Worm (Caenorhabditis elegans) whole organism, late embryonic: ENCODE data around the gene K03D3.2.
A peak's percentile ranks its signal among the peaks of the same experiment; 100 is the strongest.
"Not testable (repeated sequence)": the region's sequence is repeated elsewhere in the genome, so short reads cannot be mapped to it uniquely, and the experiment has no call there.

Source experiments
- ama-1 ChIP-seq: fragments of 150-350 bp; optimal IDR thresholded peaks from 2 replicates; lab custom pipeline; 2014
- ceh-2 ChIP-seq: sonication (generic microtip); optimal IDR thresholded peaks from 2 replicates; lab custom pipeline; 2016; ENCODE audit warnings: missing genotype, missing genetic modification characterization, missing compliant biosample characterization
- ceh-30 ChIP-seq: fragments of 150-350 bp; optimal IDR thresholded peaks from 2 replicates; lab custom pipeline; 2014; ENCODE audit warnings: missing biosample characterization, missing genetic modification characterization
- ceh-34 ChIP-seq: sonication (generic microtip); optimal IDR thresholded peaks from 2 replicates; lab custom pipeline; 2016; ENCODE audit warnings: mild to moderate bottlenecking, missing genetic modification characterization, missing compliant biosample characterization
- ceh-45 ChIP-seq: fragments of 200-800 bp; sonication (Bioruptor generic); IDR thresholded peaks from 2 replicates; pipeline ENCODE4 v1.3.6; 2022; ENCODE audit warnings: missing genetic modification reagents, missing genetic modification characterization, missing compliant biosample characterization
- ceh-48 ChIP-seq: sonication (generic microtip); optimal IDR thresholded peaks from 2 replicates; lab custom pipeline; 2016; ENCODE audit warnings: missing genetic modification characterization, inconsistent platforms, missing compliant biosample characterization
- ceh-6 ChIP-seq: fragments of 200-800 bp; sonication (Bioruptor generic); optimal IDR thresholded peaks from 2 replicates; lab custom pipeline; 2018; ENCODE audit warnings: mild to moderate bottlenecking, missing genetic modification characterization, missing compliant biosample characterization
- che-1 ChIP-seq: sonication (generic microtip); optimal IDR thresholded peaks from 2 replicates; lab custom pipeline; 2016; ENCODE audit warnings: mild to moderate bottlenecking, missing genetic modification characterization, missing compliant biosample characterization
- dmd-4 ChIP-seq: sonication (generic microtip); optimal IDR thresholded peaks from 2 replicates; lab custom pipeline; 2016; ENCODE audit warnings: borderline replicate concordance, missing genetic modification characterization, missing compliant biosample characterization
- dve-1 ChIP-seq: sonication (generic microtip); optimal IDR thresholded peaks from 2 replicates; lab custom pipeline; 2017; ENCODE audit warnings: antibody characterized with exemption, mild to moderate bottlenecking, missing genetic modification characterization, missing compliant biosample characterization
- elt-2 ChIP-seq: sonication (generic microtip); optimal IDR thresholded peaks from 2 replicates; lab custom pipeline; 2016; ENCODE audit warnings: missing genetic modification reagents, missing genetic modification characterization, missing compliant biosample characterization
- elt-4 ChIP-seq: sonication (generic microtip); optimal IDR thresholded peaks from 2 replicates; lab custom pipeline; 2016; ENCODE audit warnings: missing genetic modification characterization, missing compliant biosample characterization
- eyg-1 ChIP-seq: sonication (generic microtip); optimal IDR thresholded peaks from 2 replicates; lab custom pipeline; 2016; ENCODE audit warnings: missing genotype, missing genetic modification characterization, missing compliant biosample characterization
- fkh-10 ChIP-seq: fragments of 150-350 bp; optimal IDR thresholded peaks from 2 replicates; lab custom pipeline; 2014; ENCODE audit warnings: missing biosample characterization, missing genetic modification reagents, missing genetic modification characterization
- fkh-6 ChIP-seq: sonication (generic microtip); optimal IDR thresholded peaks from 2 replicates; lab custom pipeline; 2016; ENCODE audit warnings: missing genetic modification characterization, missing compliant biosample characterization
- hlh-30 ChIP-seq: sonication (generic microtip); optimal IDR thresholded peaks from 2 replicates; lab custom pipeline; 2017; ENCODE audit warnings: antibody characterized with exemption, missing genetic modification characterization, missing compliant biosample characterization; ENCODE audit not compliant: insufficient read depth
- madf-2 ChIP-seq: sonication (generic microtip); optimal IDR thresholded peaks from 2 replicates; lab custom pipeline; 2017; ENCODE audit warnings: missing genetic modification characterization, missing compliant biosample characterization
- nfya-1 ChIP-seq: sonication (generic microtip); optimal IDR thresholded peaks from 2 replicates; lab custom pipeline; 2017; ENCODE audit warnings: missing genetic modification characterization, mild to moderate bottlenecking, missing compliant biosample characterization, antibody characterized with exemption, moderate library complexity
- nhr-11 ChIP-seq: fragments of 150-350 bp; optimal IDR thresholded peaks from 2 replicates; lab custom pipeline; 2014; ENCODE audit warnings: missing biosample characterization, missing genetic modification characterization
- nhr-232 ChIP-seq: sonication (generic microtip); optimal IDR thresholded peaks from 2 replicates; lab custom pipeline; 2016; ENCODE audit warnings: missing genetic modification characterization, missing compliant biosample characterization
- pag-3 ChIP-seq: sonication (generic microtip); optimal IDR thresholded peaks from 2 replicates; lab custom pipeline; 2016; ENCODE audit warnings: missing compliant biosample characterization, missing genetic modification characterization, borderline replicate concordance
- pax-1 ChIP-seq: fragments of 150-350 bp; optimal IDR thresholded peaks from 2 replicates; lab custom pipeline; 2014; ENCODE audit warnings: missing biosample characterization, missing genetic modification characterization
- pqm-1 ChIP-seq: sonication (generic microtip); optimal IDR thresholded peaks from 2 replicates; lab custom pipeline; 2016; ENCODE audit warnings: missing genetic modification characterization, missing compliant biosample characterization
- ref-2 ChIP-seq: sonication (generic microtip); optimal IDR thresholded peaks from 2 replicates; lab custom pipeline; 2016; ENCODE audit warnings: missing genetic modification characterization, missing compliant biosample characterization
- rnt-1 ChIP-seq: sonication (generic microtip); optimal IDR thresholded peaks from 2 replicates; lab custom pipeline; 2016; ENCODE audit warnings: missing genetic modification characterization, missing compliant biosample characterization
- sdc-2 ChIP-seq: sonication (generic microtip); optimal IDR thresholded peaks from 2 replicates; lab custom pipeline; 2016; ENCODE audit warnings: missing genotype, missing genetic modification characterization, missing compliant biosample characterization
- syd-9 ChIP-seq: sonication (generic microtip); optimal IDR thresholded peaks from 2 replicates; lab custom pipeline; 2016; ENCODE audit warnings: mild to moderate bottlenecking, missing genetic modification characterization, moderate library complexity, missing compliant biosample characterization
- tbx-2 ChIP-seq: sonication (generic microtip); optimal IDR thresholded peaks from 2 replicates; lab custom pipeline; 2016; ENCODE audit warnings: missing genetic modification characterization, missing compliant biosample characterization
- unc-55 ChIP-seq: sonication (generic microtip); optimal IDR thresholded peaks from 2 replicates; lab custom pipeline; 2017; ENCODE audit warnings: missing biosample characterization, missing genetic modification reagents, missing genetic modification characterization

The K03D3.2 gene

DNA sequence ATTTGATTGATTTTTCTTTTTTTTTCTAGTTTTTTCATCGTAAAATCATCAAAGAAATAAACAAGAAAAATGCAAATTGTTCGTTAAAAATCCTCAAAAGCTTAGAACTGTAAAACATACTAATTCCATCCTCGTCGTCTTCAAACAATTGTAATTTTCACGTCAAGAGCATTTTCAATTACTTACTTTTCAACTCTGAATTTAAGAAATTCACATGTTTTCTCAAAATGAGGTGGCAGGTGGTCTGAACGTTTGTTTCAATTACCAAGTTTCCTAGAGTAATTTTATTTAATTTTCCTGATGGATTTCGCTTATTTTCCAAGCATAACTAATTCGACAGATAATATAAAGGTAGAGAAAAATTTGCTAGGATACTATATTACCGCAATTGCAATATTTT is 5.0 kb downstream of the K03D3.2 start, which contains the start of gene srz-104:
srz-104 (plus strand) TSS at position 301 of the 400 bp plus-strand sequence.
- TF ChIP-seq ceh-34 (tag; lab: Kevin White, UChicago): no peak
- TF ChIP-seq rnt-1 (tag; lab: Kevin White, UChicago): no peak
- no peak for TF ChIP-seq tbx-2 (tag; lab: Kevin White, UChicago)
- no peak for TF ChIP-seq ceh-2 (tag; lab: Kevin White, UChicago)
- TF ChIP-seq elt-4 (tag; lab: Kevin White, UChicago): no peak
- no peak for TF ChIP-seq ceh-48 (tag; lab: Kevin White, UChicago)
- no peak for TF ChIP-seq ama-1
- no peak for TF ChIP-seq ceh-45 (GFP tag; lab: Robert Waterston, UW)

DNA sequence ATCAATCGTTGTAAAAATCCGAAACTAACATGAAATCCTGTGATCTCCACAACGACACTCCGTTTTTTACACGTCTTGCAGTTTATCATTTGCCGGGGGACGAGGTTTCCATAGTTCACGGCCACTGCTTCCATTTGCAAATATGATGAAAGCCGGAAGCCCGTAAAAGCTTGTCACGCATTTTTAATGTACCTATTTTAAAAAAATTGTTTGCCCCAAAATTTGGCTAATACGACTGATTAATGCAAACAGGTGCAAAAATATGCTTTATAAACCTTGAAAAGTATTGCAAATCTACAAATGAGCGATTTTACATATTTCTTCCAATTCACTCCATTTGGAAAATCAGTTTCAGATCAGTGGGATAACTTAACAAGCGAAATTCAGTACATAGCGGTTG is 7.6 kb downstream of the K03D3.2 start, which contains the start of gene srz-61:
srz-61 (plus strand) TSS at position 301 of the 400 bp plus-strand sequence.
- no peak for TF ChIP-seq fkh-6 (tag; lab: Kevin White, UChicago)

DNA sequence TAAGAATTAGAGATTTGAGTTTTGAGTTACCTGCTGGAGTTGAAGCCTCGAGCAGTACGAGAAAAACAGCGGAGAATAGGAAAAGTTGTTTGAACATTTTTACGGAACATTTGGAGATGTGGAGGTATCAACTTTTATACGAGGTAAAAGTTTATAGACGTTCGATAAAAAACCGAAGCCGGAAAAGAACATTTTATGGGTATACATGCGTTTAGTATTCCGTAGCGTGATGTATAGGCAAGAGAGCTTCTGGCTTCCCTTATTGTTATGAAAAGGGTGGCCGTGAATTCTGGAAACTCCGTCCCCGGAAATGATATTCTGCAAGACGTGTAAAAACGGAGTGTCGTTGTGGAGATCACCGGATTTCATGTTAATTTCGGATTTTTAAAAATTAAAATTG is 8.0 kb downstream of the K03D3.2 start, which contains the start of gene K03D3.5:
K03D3.5 (minus strand) TSS at position 101 of the 400 bp plus-strand sequence.
- TF ChIP-seq pag-3 (tag; lab: Kevin White, UChicago): no peak
- no peak for TF ChIP-seq syd-9 (tag; lab: Kevin White, UChicago)
- TF ChIP-seq nhr-11 (tag; lab: Kevin White, UChicago): no peak
- no peak for TF ChIP-seq eyg-1 (tag; lab: Kevin White, UChicago)
- no peak for TF ChIP-seq madf-2 (tag; lab: Kevin White, UChicago)
- TF ChIP-seq unc-55 (GFP tag; lab: Kevin White, UChicago): no peak
- TF ChIP-seq dve-1 (tag; lab: Kevin White, UChicago): no peak
- TF ChIP-seq elt-4 (tag; lab: Kevin White, UChicago): no peak
- no peak for TF ChIP-seq ref-2 (tag; lab: Kevin White, UChicago)

DNA sequence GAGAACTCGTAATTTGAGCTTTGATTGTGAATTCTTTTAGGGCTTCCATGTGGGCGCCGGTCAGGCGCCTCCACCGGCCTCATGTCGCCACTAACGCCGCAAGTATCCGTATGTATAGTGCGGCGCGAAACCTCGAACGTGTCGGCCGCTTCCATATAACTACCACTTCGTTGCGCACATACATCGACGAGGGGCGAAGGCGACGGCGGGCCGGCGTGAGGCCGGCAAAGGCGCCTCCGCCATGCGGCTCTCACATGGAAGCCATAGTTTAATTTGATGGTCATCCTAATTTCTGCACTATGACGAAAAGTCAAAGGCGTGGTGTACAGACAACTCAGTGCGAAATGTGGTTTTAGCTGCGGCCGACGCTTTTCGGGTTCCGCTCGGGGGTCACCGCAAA is 18.3 kb downstream of the K03D3.2 start:
- TF ChIP-seq nhr-232 (tag; lab: Kevin White, UChicago) (no peak), fkh-10 (GFP tag; lab: Kevin White, UChicago) (no peak), sdc-2 (no peak)

DNA sequence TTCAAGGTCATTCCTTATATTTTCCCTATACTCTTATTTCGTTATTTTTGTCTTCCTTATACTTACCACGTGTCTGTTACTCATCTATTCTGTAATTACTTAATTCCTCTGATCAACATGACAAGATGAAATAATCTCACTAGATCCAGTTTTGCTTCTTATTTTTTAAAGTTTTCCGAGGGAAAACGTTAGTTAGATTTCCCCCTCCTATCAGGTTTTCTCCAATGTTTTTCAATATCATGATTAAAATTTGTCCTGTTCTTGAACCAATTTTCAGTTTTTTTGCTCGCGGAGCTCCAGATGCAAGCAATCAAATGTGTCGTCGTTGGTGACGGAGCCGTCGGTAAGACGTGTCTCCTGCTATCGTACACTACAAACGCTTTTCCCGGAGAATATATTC is 20.5 kb downstream of the K03D3.2 start, which contains the start of gene rac-2:
rac-2 (plus strand) TSS at position 301 of the 400 bp plus-strand sequence.
- TF ChIP-seq pax-1, pqm-1, elt-4 (tag; lab: Kevin White, UChicago): not testable (repeated sequence)
- TF ChIP-seq, all 69 proteins: peak for 0; not testable (repeated sequence) for 69

DNA sequence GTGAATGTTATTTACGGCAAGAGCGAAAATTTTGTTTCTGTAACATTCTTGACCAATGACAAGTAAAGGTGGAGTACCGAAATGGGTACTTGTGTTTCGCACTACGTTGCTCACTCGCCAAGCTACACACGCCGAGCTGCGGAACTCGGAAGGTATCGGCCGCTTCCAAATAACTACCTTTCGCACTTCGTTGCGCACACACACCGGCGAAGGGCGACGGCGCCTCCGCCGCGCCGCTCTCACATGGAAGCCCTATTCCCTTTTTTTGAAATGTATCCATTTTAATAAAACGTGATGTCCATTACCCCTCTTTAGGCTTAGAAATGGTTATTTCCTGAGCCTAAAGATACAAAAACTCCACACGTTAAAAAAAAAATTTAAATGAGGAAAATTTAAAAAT is 21.5 kb downstream of the K03D3.2 start:
- no peak for TF ChIP-seq che-1 (tag; lab: Kevin White, UChicago)
- no peak for TF ChIP-seq nfya-1 (tag; lab: Kevin White, UChicago)
- TF ChIP-seq ceh-30: no peak

DNA sequence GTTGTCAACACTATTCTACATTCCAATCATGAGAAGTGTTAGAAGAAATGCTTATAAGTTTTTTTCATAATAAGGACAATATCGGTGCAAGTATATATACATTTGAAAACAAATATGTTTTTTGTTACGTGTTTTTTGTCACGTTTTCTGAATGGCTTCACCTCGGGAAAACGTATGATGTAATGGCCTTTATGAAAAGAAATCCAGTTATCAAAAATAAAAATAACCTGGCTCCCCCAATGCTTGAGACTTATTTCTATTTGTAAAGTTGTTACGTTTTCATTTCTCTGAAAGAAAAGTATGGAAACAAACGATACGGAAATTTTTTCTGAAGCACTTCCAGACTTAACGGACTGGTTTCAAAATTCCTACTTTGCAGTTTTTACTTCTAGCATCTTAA is 29.6 kb downstream of the K03D3.2 start, which contains the start of gene srz-72:
srz-72 (plus strand) TSS at position 301 of the 400 bp plus-strand sequence.
- no peak for TF ChIP-seq dmd-4 (tag; lab: Kevin White, UChicago)
- TF ChIP-seq ceh-6 (GFP tag; lab: Kevin White, UChicago): no peak

DNA sequence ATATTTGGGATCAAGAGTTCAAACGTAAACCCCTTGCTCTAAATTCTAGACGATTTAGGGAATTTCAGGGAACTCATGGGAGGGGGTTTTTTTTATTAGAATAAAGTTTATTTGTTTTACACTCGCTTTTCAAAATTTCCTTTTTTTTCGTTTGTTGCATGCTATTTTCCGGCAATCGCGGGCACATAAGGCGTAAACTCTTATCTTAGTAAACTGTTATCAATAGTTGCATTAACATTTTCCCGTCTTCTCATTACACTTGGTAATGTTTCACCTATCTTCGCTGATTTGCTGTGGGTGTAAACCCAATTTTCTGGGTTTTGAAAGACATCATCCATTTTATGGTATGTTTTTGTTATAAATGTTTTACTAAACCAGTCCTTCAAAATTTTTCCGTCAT is 34.5 kb downstream of the K03D3.2 start:
- TF ChIP-seq elt-2 (peak; percentile 37), hlh-30 (tag; lab: Kevin White, UChicago) (no peak)
- TF ChIP-seq, all 69 proteins: peak for 1
